Fruit fly (Drosophila melanogaster) whole organism, wandering third instar larva: Measurements from ENCODE around the gene CG11409.

Experiments used
- Abd-B ChIP-seq: fragments of >200 bp; optimal IDR thresholded peaks from 2 replicates; lab custom pipeline; 2017; ENCODE audit warnings: missing biosample characterization, missing genetic modification characterization
- CG32264 ChIP-seq: fragments of 200-800 bp; sonication (Bioruptor generic); optimal IDR thresholded peaks from 2 replicates; lab custom pipeline; 2016; ENCODE audit warnings: missing biosample characterization, missing genetic modification characterization
- CG9705 ChIP-seq: fragments of 200-800 bp; sonication (Bioruptor generic); optimal IDR thresholded peaks from 2 replicates; lab custom pipeline; 2018; ENCODE audit warnings: missing biosample characterization, mild to moderate bottlenecking, missing genetic modification characterization
- CrebA ChIP-seq: fragments of 200-800 bp; sonication (Bioruptor generic); optimal IDR thresholded peaks from 2 replicates; lab custom pipeline; 2016; ENCODE audit warnings: missing biosample characterization, mild to moderate bottlenecking, missing genetic modification characterization, borderline replicate concordance
- Dfd ChIP-seq: fragments of >200 bp; optimal IDR thresholded peaks from 2 replicates; lab custom pipeline; 2017; ENCODE audit warnings: missing biosample characterization, missing genetic modification characterization
- Dif ChIP-seq: fragments of 200-275, 200-300 bp; sonication (Bioruptor generic); optimal IDR thresholded peaks from 2 replicates; lab custom pipeline; 2018; ENCODE audit warnings: missing biosample characterization, missing genetic modification characterization; ENCODE audit not compliant: partially characterized antibody
- GATAd ChIP-seq: sonication (Bioruptor generic); optimal IDR thresholded peaks from 2 replicates; lab custom pipeline; 2016; ENCODE audit warnings: missing biosample characterization, missing genetic modification characterization
- HLH106 ChIP-seq: fragments of 200-800 bp; optimal IDR thresholded peaks from 3 replicates; lab custom pipeline; 2019; ENCODE audit warnings: missing biosample characterization, mild to moderate bottlenecking, missing genetic modification characterization, moderate library complexity
- Hnf4 ChIP-seq: fragments of 200-800 bp; sonication (Bioruptor generic); optimal IDR thresholded peaks from 2 replicates; lab custom pipeline; 2016; ENCODE audit warnings: missing biosample characterization, mild to moderate bottlenecking, missing genetic modification characterization
- Hr78 ChIP-seq: fragments of >200 bp; optimal IDR thresholded peaks from 2 replicates; lab custom pipeline; 2017; ENCODE audit warnings: missing biosample characterization, missing genetic modification characterization
- Hr83 ChIP-seq: fragments of 200-300 bp; sonication (Bioruptor generic); optimal IDR thresholded peaks from 2 replicates; lab custom pipeline; 2016; ENCODE audit warnings: missing biosample characterization, mild to moderate bottlenecking, missing genetic modification characterization, moderate library complexity; ENCODE audit not compliant: poor library complexity, severe bottlenecking
- Jra ChIP-seq: sonication (Bioruptor generic); optimal IDR thresholded peaks from 2 replicates; lab custom pipeline; 2016; ENCODE audit warnings: missing biosample characterization, missing genetic modification characterization
- Mio ChIP-seq: sonication (Bioruptor generic); optimal IDR thresholded peaks from 2 replicates; lab custom pipeline; 2016; ENCODE audit warnings: missing biosample characterization, missing genetic modification characterization
- Myc ChIP-seq: fragments of >200 bp; optimal IDR thresholded peaks from 2 replicates; lab custom pipeline; 2017
- N ChIP-seq: fragments of >200 bp; optimal IDR thresholded peaks from 2 replicates; lab custom pipeline; 2018; ENCODE audit warnings: missing biosample characterization, missing external identifiers, missing genetic modification characterization
- OdsH ChIP-seq: fragments of 200-800 bp; sonication (Bioruptor generic); optimal IDR thresholded peaks from 2 replicates; lab custom pipeline; 2016; ENCODE audit warnings: missing biosample characterization, mild to moderate bottlenecking, missing genetic modification characterization
- Rel ChIP-seq, 2 experiments: fragments of 200-800 bp; sonication (Bioruptor generic) in 1 of 2; optimal IDR thresholded peaks; 2 replicates in 1 of 2; 3 replicates in 1 of 2; lab custom pipeline; 2016 to 2019; ENCODE audit warnings: mild to moderate bottlenecking in 2 of 2, missing biosample characterization in 2 of 2, missing genetic modification characterization in 2 of 2, moderate library complexity in 1 of 2
- Sp1 ChIP-seq: fragments of 200-800 bp; sonication (Bioruptor generic); optimal IDR thresholded peaks from 3 replicates; lab custom pipeline; 2019; ENCODE audit warnings: missing biosample characterization, mild to moderate bottlenecking, missing genetic modification characterization, moderate library complexity
- Vsx2 ChIP-seq: fragments of 200-300, 225-300 bp; sonication (Bioruptor generic); optimal IDR thresholded peaks from 2 replicates; lab custom pipeline; 2018; ENCODE audit warnings: missing biosample characterization, missing genetic modification characterization; ENCODE audit not compliant: partially characterized antibody
- br ChIP-seq: fragments of 200-800 bp; sonication (Bioruptor generic); optimal IDR thresholded peaks from 2 replicates; lab custom pipeline; 2016; ENCODE audit warnings: missing biosample characterization, missing genetic modification characterization
- brk ChIP-seq: fragments of 200-800 bp; sonication (Bioruptor generic); optimal IDR thresholded peaks from 2 replicates; lab custom pipeline; 2016; ENCODE audit warnings: missing biosample characterization, mild to moderate bottlenecking, missing genetic modification characterization
- dl ChIP-seq, 2 experiments: fragments of 175-275, 200-275 bp in 1 of 2; fragments of 200-275 bp in 1 of 2; sonication (Bioruptor generic); optimal IDR thresholded peaks; lab custom pipeline; 2018; ENCODE audit warnings: mild to moderate bottlenecking in 2 of 2, missing biosample characterization in 2 of 2, missing genetic modification characterization in 2 of 2, moderate library complexity in 2 of 2; ENCODE audit not compliant: partially characterized antibody in 2 of 2, insufficient read depth in 1 of 2
- dmrt93B ChIP-seq: fragments of 200-800 bp; sonication (Bioruptor generic); optimal IDR thresholded peaks from 2 replicates; lab custom pipeline; 2018; ENCODE audit warnings: missing biosample characterization, mild to moderate bottlenecking, missing genetic modification characterization
- dsf ChIP-seq: sonication (Bioruptor generic); optimal IDR thresholded peaks from 2 replicates; lab custom pipeline; 2016; ENCODE audit warnings: missing biosample characterization, missing genetic modification characterization, borderline replicate concordance
- ey ChIP-seq: fragments of 200-800 bp; sonication (Bioruptor generic); optimal IDR thresholded peaks from 2 replicates; lab custom pipeline; 2016; ENCODE audit warnings: missing biosample characterization, missing genetic modification characterization
- foxo ChIP-seq, 2 experiments: fragments of 200-800 bp; sonication (Bioruptor generic); optimal IDR thresholded peaks; 2 replicates in 1 of 2; 3 replicates in 1 of 2; lab custom pipeline; 2016 to 2017; ENCODE audit warnings: missing biosample characterization in 2 of 2, missing genetic modification characterization in 2 of 2
- fru ChIP-seq: fragments of 200-800 bp; sonication (Bioruptor generic); optimal IDR thresholded peaks from 3 replicates; lab custom pipeline; 2016; ENCODE audit warnings: missing biosample characterization, mild to moderate bottlenecking, missing genetic modification characterization
- h ChIP-seq: fragments of 200-800 bp; sonication (Bioruptor generic); optimal IDR thresholded peaks from 3 replicates; lab custom pipeline; 2016; ENCODE audit warnings: missing biosample characterization, mild to moderate bottlenecking, missing genetic modification characterization
- jim ChIP-seq: fragments of 175-275, 200-325 bp; sonication (Bioruptor generic); optimal IDR thresholded peaks from 2 replicates; lab custom pipeline; 2016; ENCODE audit warnings: missing biosample characterization, mild to moderate bottlenecking, missing genetic modification characterization
- lola ChIP-seq: fragments of >200 bp; optimal IDR thresholded peaks from 2 replicates; lab custom pipeline; 2017; ENCODE audit warnings: missing biosample characterization, missing genetic modification characterization
- pan ChIP-seq: fragments of >200 bp; optimal IDR thresholded peaks from 2 replicates; lab custom pipeline; 2017
- psq ChIP-seq: fragments of 200-800 bp; sonication (Bioruptor generic); optimal IDR thresholded peaks from 3 replicates; lab custom pipeline; 2017; ENCODE audit warnings: missing biosample characterization, mild to moderate bottlenecking, missing genetic modification characterization, moderate library complexity
- rgr ChIP-seq: fragments of 200-800 bp; sonication (Bioruptor generic); optimal IDR thresholded peaks from 3 replicates; lab custom pipeline; 2016; ENCODE audit warnings: missing biosample characterization, mild to moderate bottlenecking, missing genetic modification characterization
- sage ChIP-seq: fragments of 200-800 bp; sonication (Bioruptor generic); optimal IDR thresholded peaks from 2 replicates; lab custom pipeline; 2016; ENCODE audit warnings: missing biosample characterization, mild to moderate bottlenecking, missing genetic modification characterization
- sv ChIP-seq: fragments of 200-800 bp; sonication (Bioruptor generic); optimal IDR thresholded peaks from 3 replicates; lab custom pipeline; 2016; ENCODE audit warnings: missing biosample characterization, missing genetic modification characterization
- tai ChIP-seq: sonication (Bioruptor generic); optimal IDR thresholded peaks from 2 replicates; lab custom pipeline; 2016; ENCODE audit warnings: missing biosample characterization, missing genetic modification characterization
- usp ChIP-seq: fragments of >200 bp; optimal IDR thresholded peaks from 2 replicates; lab custom pipeline; 2017; ENCODE audit warnings: missing biosample characterization, missing genetic modification characterization
- woc ChIP-seq: sonication (Bioruptor generic); optimal IDR thresholded peaks from 2 replicates; lab custom pipeline; 2016; ENCODE audit warnings: missing biosample characterization, mild to moderate bottlenecking, missing genetic modification characterization

The CG11409 gene

dm6 chrX:1320144-1320981, 21.0 kb downstream of the CG11409 start:
- TF ChIP-seq tai: no peak
- TF ChIP-seq Vsx2 (GFP tag; lab: Kevin White, UChicago): peak; percentile 90
- TF ChIP-seq rgr (GFP tag; lab: Kevin White, UChicago): peak; percentile 50
- peak; percentile 84 for TF ChIP-seq woc (GFP tag; lab: Kevin White, UChicago)
- no peak for TF ChIP-seq jim (GFP tag; lab: Kevin White, UChicago)
- TF ChIP-seq dsf (GFP tag; lab: Kevin White, UChicago): no peak
- TF ChIP-seq HLH106 (tag; lab: Kevin White, UChicago): peak; percentile 70
- TF ChIP-seq dl (GFP tag; optimal IDR thresholded peaks at IDR 0.05; lab: Kevin White, UChicago; ENCODE audit: insufficient read depth in 1 of 2, partially characterized antibody in 2 of 2): no peak
- TF ChIP-seq Mio (GFP tag; lab: Kevin White, UChicago): no peak
- TF ChIP-seq Dif: peak; percentile 25
- TF ChIP-seq GATAd (GFP tag; lab: Kevin White, UChicago): no peak
- TF ChIP-seq sage: no peak
- TF ChIP-seq Abd-B (GFP tag; lab: Kevin White, UChicago): no peak
- TF ChIP-seq h (GFP tag; lab: Kevin White, UChicago): peak; percentile 56
- no peak for TF ChIP-seq Hnf4 (GFP tag; lab: Kevin White, UChicago)
- TF ChIP-seq br (GFP tag; lab: Kevin White, UChicago): peak; percentile 30
- TF ChIP-seq Jra: no peak
- TF ChIP-seq Hr83 (GFP tag; lab: Kevin White, UChicago): no peak
- TF ChIP-seq Rel (GFP tag; optimal IDR thresholded peaks at IDR 0.05; lab: Kevin White, UChicago): no peak
- no peak for TF ChIP-seq Rel (tag; optimal IDR thresholded peaks at IDR 0.05; lab: Kevin White, UChicago)
- TF ChIP-seq Hr78: no peak
- peak; percentile 74 for TF ChIP-seq fru
- no peak for TF ChIP-seq sv (GFP tag; lab: Kevin White, UChicago)
- TF ChIP-seq CG32264: no peak
- no peak for TF ChIP-seq N (GFP tag; lab: Kevin White, UChicago)
- no peak for TF ChIP-seq Myc (lab: Kevin White, UChicago)
- TF ChIP-seq ey (GFP tag; lab: Kevin White, UChicago): peak; percentile 65
- TF ChIP-seq CG9705 (GFP tag; lab: Kevin White, UChicago): peak; percentile 32
- TF ChIP-seq CrebA (GFP tag; lab: Kevin White, UChicago): peak; percentile 49
- peak; percentile 60 for TF ChIP-seq psq (GFP tag; lab: Kevin White, UChicago)
- TF ChIP-seq Sp1 (GFP tag; lab: Kevin White, UChicago): peak; percentile 58
- TF ChIP-seq dmrt93B: peak; percentile 50
- no peak for TF ChIP-seq Dfd (GFP tag; lab: Kevin White, UChicago)
- no peak for TF ChIP-seq usp
- no peak for TF ChIP-seq pan
- TF ChIP-seq OdsH (GFP tag; lab: Kevin White, UChicago): peak; percentile 67
- no peak for TF ChIP-seq lola (GFP tag; lab: Kevin White, UChicago)
- TF ChIP-seq brk (GFP tag; lab: Kevin White, UChicago): no peak
- peak in 1 of 2 experiments; percentile 69 for TF ChIP-seq foxo (GFP tag; optimal IDR thresholded peaks at IDR 0.05; lab: Kevin White, UChicago)
- TF ChIP-seq, all 38 proteins: peak for 16

dm6 chrX:1312510-1312909, 28.9 kb downstream of the CG11409 start:
- TF ChIP-seq lola (GFP tag; lab: Kevin White, UChicago): no peak
- TF ChIP-seq N (GFP tag; lab: Kevin White, UChicago): no peak
- TF ChIP-seq Hnf4 (GFP tag; lab: Kevin White, UChicago): no peak
- TF ChIP-seq Vsx2 (GFP tag; lab: Kevin White, UChicago): no peak
- no peak for TF ChIP-seq OdsH (GFP tag; lab: Kevin White, UChicago)
- no peak for TF ChIP-seq rgr (GFP tag; lab: Kevin White, UChicago)
- TF ChIP-seq woc (GFP tag; lab: Kevin White, UChicago): no peak
- TF ChIP-seq HLH106 (tag; lab: Kevin White, UChicago): no peak
- TF ChIP-seq Rel (GFP tag; optimal IDR thresholded peaks at IDR 0.05; lab: Kevin White, UChicago): no peak
- no peak for TF ChIP-seq Rel (tag; optimal IDR thresholded peaks at IDR 0.05; lab: Kevin White, UChicago)
- no peak for TF ChIP-seq dsf (GFP tag; lab: Kevin White, UChicago)
- no peak for TF ChIP-seq CG9705 (GFP tag; lab: Kevin White, UChicago)
- no peak for TF ChIP-seq Abd-B (GFP tag; lab: Kevin White, UChicago)
- no peak for TF ChIP-seq br (GFP tag; lab: Kevin White, UChicago)
- no peak for TF ChIP-seq psq (GFP tag; lab: Kevin White, UChicago)
- TF ChIP-seq CG32264: no peak
- TF ChIP-seq Hr78: no peak
- no peak for TF ChIP-seq dl (GFP tag; optimal IDR thresholded peaks at IDR 0.05; lab: Kevin White, UChicago; ENCODE audit: insufficient read depth in 1 of 2, partially characterized antibody in 2 of 2)
